Worm (Caenorhabditis elegans) whole organism, L4 larva: ENCODE data around the gene T19B10.12.
"Not testable (repeated sequence)": the region's sequence is repeated elsewhere in the genome, so short reads cannot be mapped to it uniquely, and the experiment has no call there.

ENCODE experiments used
- ZK337.2 ChIP-seq: fragments of 200-800 bp; sonication (Bioruptor generic); IDR thresholded peaks from 2 replicates; pipeline ENCODE4 v1.3.6; 2022; ENCODE audit warnings: missing genetic modification reagents, missing genetic modification characterization, missing compliant biosample characterization
- ama-1 ChIP-seq: fragments of 150-350 bp; optimal IDR thresholded peaks from 2 replicates; lab custom pipeline; 2014; ENCODE audit warnings: inconsistent platforms, mixed read lengths
- ceh-82 ChIP-seq: sonication (generic microtip); optimal IDR thresholded peaks from 2 replicates; lab custom pipeline; 2017; ENCODE audit warnings: missing biosample characterization, missing genetic modification characterization
- daf-12 ChIP-seq: fragments of 150-350 bp; optimal IDR thresholded peaks from 2 replicates; lab custom pipeline; 2014; ENCODE audit warnings: missing biosample characterization, missing genetic modification reagents, missing genetic modification characterization
- egl-43 ChIP-seq: fragments of 200-800 bp; sonication (Bioruptor generic); IDR thresholded peaks from 2 replicates; pipeline ENCODE4 v1.3.6; 2022; ENCODE audit warnings: missing genetic modification reagents, missing genetic modification characterization, missing compliant biosample characterization
- fkh-10 ChIP-seq: fragments of 150-350 bp; optimal IDR thresholded peaks from 2 replicates; lab custom pipeline; 2014; ENCODE audit warnings: missing biosample characterization, missing genetic modification reagents, missing genetic modification characterization
- lim-7 ChIP-seq: fragments of 200-800 bp; sonication (Bioruptor generic); IDR thresholded peaks from 2 replicates; pipeline ENCODE4 v1.3.6; 2022; ENCODE audit warnings: missing genetic modification characterization, missing compliant biosample characterization
- lin-13 ChIP-seq: fragments of 150-350 bp; optimal IDR thresholded peaks from 2 replicates; lab custom pipeline; 2014; ENCODE audit warnings: missing biosample characterization, missing genetic modification reagents, missing genetic modification characterization
- lir-3 ChIP-seq: sonication (generic microtip); optimal IDR thresholded peaks from 2 replicates; lab custom pipeline; 2016; ENCODE audit warnings: mild to moderate bottlenecking, missing genetic modification characterization, missing compliant biosample characterization
- lsy-2 ChIP-seq, 2 experiments: fragments of 150-350 bp in 1 of 2; sonication (generic microtip) in 1 of 2; optimal IDR thresholded peaks; 2 replicates each; lab custom pipeline; 2014 to 2017; ENCODE audit warnings: missing biosample characterization in 2 of 2, missing genetic modification characterization in 2 of 2
- nhr-10 ChIP-seq: fragments of 150-350 bp; optimal IDR thresholded peaks from 2 replicates; lab custom pipeline; 2014; ENCODE audit warnings: missing biosample characterization, missing genetic modification characterization
- nhr-111 ChIP-seq: fragments of 200-800 bp; sonication (Bioruptor generic); optimal IDR thresholded peaks from 2 replicates; lab custom pipeline; 2018; ENCODE audit warnings: mild to moderate bottlenecking, missing genetic modification characterization, missing compliant biosample characterization
- nhr-77 ChIP-seq: fragments of 150-350 bp; optimal IDR thresholded peaks from 2 replicates; lab custom pipeline; 2014; ENCODE audit warnings: missing biosample characterization, missing genetic modification characterization
- saeg-2 ChIP-seq: fragments of 200-800 bp; sonication (Bioruptor generic); IDR thresholded peaks from 2 replicates; pipeline ENCODE4 v1.3.6; 2022; ENCODE audit warnings: missing genetic modification reagents, missing genetic modification characterization, missing compliant biosample characterization

- not testable (repeated sequence) for TF ChIP-seq daf-12; ceh-82 (tag; lab: Kevin White, UChicago); ama-1 (lab: Kevin White, UChicago); egl-43 (GFP tag; lab: Robert Waterston, UW); lir-3; fkh-10; nhr-77; ZK337.2 (GFP tag; lab: Robert Waterston, UW); nhr-10 (tag; lab: Kevin White, UChicago); lin-13 (GFP tag; lab: Kevin White, UChicago); saeg-2 (GFP tag; lab: Robert Waterston, UW); lsy-2 (tag; optimal IDR thresholded peaks at IDR 0.05; lab: Kevin White, UChicago); lim-7 (GFP tag; lab: Robert Waterston, UW); nhr-111 (GFP tag; lab: Kevin White, UChicago)
Observed at ce11 chrV:11286114-11286513, 35.3 kb downstream of the T19B10.12 start, which contains the start of gene C03E10.3.
